Fruit fly (Drosophila melanogaster) whole organism, prepupa: ENCODE data around the gene CG13318.
A peak's percentile ranks its signal among the peaks of the same experiment; 100 is the strongest.

ENCODE experiments used
- Blimp-1 ChIP-seq: fragments of 200-800 bp; sonication (Bioruptor generic); optimal IDR thresholded peaks from 3 replicates; lab custom pipeline; 2017; ENCODE audit warnings: missing biosample characterization, missing genetic modification characterization, mild to moderate bottlenecking, moderate library complexity, missing genetic modification reagents
- CG10631 ChIP-seq: fragments of 200-800 bp; sonication (Bioruptor generic); optimal IDR thresholded peaks from 2 replicates; lab custom pipeline; 2016; ENCODE audit warnings: missing biosample characterization, missing genetic modification characterization
- CG10669 ChIP-seq: fragments of 200-800 bp; sonication (Bioruptor generic); optimal IDR thresholded peaks from 3 replicates; lab custom pipeline; 2018; ENCODE audit warnings: missing biosample characterization, mild to moderate bottlenecking, missing genetic modification characterization, moderate library complexity
- CG11294 ChIP-seq: fragments of 200-800 bp; sonication (Bioruptor generic); IDR thresholded peaks from 2 replicates; pipeline ENCODE4 v1.3.6; 2022; ENCODE audit warnings: missing biosample characterization, missing genetic modification characterization
- CG11762 ChIP-seq: fragments of 200-800 bp; sonication (Bioruptor generic); optimal IDR thresholded peaks from 3 replicates; lab custom pipeline; 2016; ENCODE audit warnings: missing biosample characterization, missing genetic modification characterization; ENCODE audit not compliant: insufficient read depth
- CG11902 ChIP-seq: fragments of 200-800 bp; sonication (Bioruptor generic); optimal IDR thresholded peaks from 3 replicates; lab custom pipeline; 2016; ENCODE audit warnings: missing biosample characterization, missing genetic modification characterization
- CG1621 ChIP-seq: fragments of 200-800 bp; sonication (Bioruptor generic); optimal IDR thresholded peaks from 3 replicates; lab custom pipeline; 2018; ENCODE audit warnings: missing biosample characterization, mild to moderate bottlenecking, missing genetic modification characterization
- CG3032 ChIP-seq: fragments of 200-800 bp; optimal IDR thresholded peaks from 2 replicates; lab custom pipeline; 2019; ENCODE audit warnings: missing biosample characterization, mild to moderate bottlenecking, missing genetic modification characterization, moderate library complexity
- CG31627 ChIP-seq: fragments of 200-800 bp; sonication (Bioruptor generic); optimal IDR thresholded peaks from 3 replicates; lab custom pipeline; 2016; ENCODE audit warnings: missing biosample characterization, missing genetic modification characterization
- CG34406 ChIP-seq: fragments of 200-800 bp; sonication (Bioruptor generic); optimal IDR thresholded peaks from 3 replicates; lab custom pipeline; 2016; ENCODE audit warnings: missing biosample characterization, missing genetic modification characterization
- CG3919 ChIP-seq: fragments of 200-800 bp; sonication (Bioruptor generic); optimal IDR thresholded peaks from 3 replicates; lab custom pipeline; 2016; ENCODE audit warnings: missing biosample characterization, missing genetic modification characterization
- CG6276 ChIP-seq: fragments of 200-800 bp; sonication (Bioruptor generic); optimal IDR thresholded peaks from 2 replicates; lab custom pipeline; 2017; ENCODE audit warnings: missing biosample characterization, mild to moderate bottlenecking, missing genetic modification characterization
- CG6792 ChIP-seq: fragments of 200-800 bp; sonication (Bioruptor generic); optimal IDR thresholded peaks from 3 replicates; lab custom pipeline; 2016; ENCODE audit warnings: missing biosample characterization, missing genetic modification characterization
- CG6808 ChIP-seq: fragments of 200-800 bp; sonication (Bioruptor generic); optimal IDR thresholded peaks from 3 replicates; lab custom pipeline; 2017; ENCODE audit warnings: missing biosample characterization, missing genetic modification characterization, mild to moderate bottlenecking, moderate library complexity, missing genetic modification reagents
- CG6854 ChIP-seq: fragments of 200-800 bp; sonication (Bioruptor generic); optimal IDR thresholded peaks from 2 replicates; lab custom pipeline; 2017; ENCODE audit warnings: missing biosample characterization, mild to moderate bottlenecking, missing genetic modification characterization
- CG7368 ChIP-seq: fragments of 200-800 bp; sonication (Bioruptor generic); optimal IDR thresholded peaks from 3 replicates; lab custom pipeline; 2016; ENCODE audit warnings: missing biosample characterization, missing genetic modification characterization
- CG8119 ChIP-seq: fragments of 200-800 bp; sonication (Bioruptor generic); IDR thresholded peaks from 3 replicates; pipeline ENCODE4 v1.3.6; 2022; ENCODE audit warnings: missing biosample characterization, missing genetic modification characterization
- CG8319 ChIP-seq: fragments of 200-800 bp; sonication (Bioruptor generic); optimal IDR thresholded peaks from 3 replicates; lab custom pipeline; 2016; ENCODE audit warnings: missing biosample characterization, missing genetic modification characterization
- CG8632 ChIP-seq: fragments of 200-800 bp; sonication (Bioruptor generic); optimal IDR thresholded peaks from 3 replicates; lab custom pipeline; 2016; ENCODE audit warnings: missing biosample characterization, missing genetic modification characterization
- Eip75B ChIP-seq: fragments of 200-800 bp; sonication (Bioruptor generic); optimal IDR thresholded peaks from 3 replicates; lab custom pipeline; 2016; ENCODE audit warnings: missing biosample characterization, missing genetic modification characterization
- Eip78C ChIP-seq: fragments of 200-800 bp; sonication (Bioruptor generic); peaks from one replicate; lab custom pipeline; 2016; ENCODE audit warnings: missing biosample characterization, missing genetic modification characterization
- Eip93F ChIP-seq: fragments of 200-800 bp; sonication (Bioruptor generic); optimal IDR thresholded peaks from 2 replicates; lab custom pipeline; 2016; ENCODE audit warnings: missing biosample characterization, mild to moderate bottlenecking, missing genetic modification characterization
- Ets21C ChIP-seq: fragments of 200-800 bp; sonication (Bioruptor generic); optimal IDR thresholded peaks from 3 replicates; lab custom pipeline; 2016; ENCODE audit warnings: missing biosample characterization, missing genetic modification characterization
- Ets96B ChIP-seq: fragments of 200-800 bp; optimal IDR thresholded peaks from 2 replicates; lab custom pipeline; 2019; ENCODE audit warnings: missing biosample characterization, mild to moderate bottlenecking, missing genetic modification characterization, moderate library complexity
- Gug ChIP-seq: fragments of 200-800 bp; sonication (Bioruptor generic); IDR thresholded peaks from 2 replicates; pipeline ENCODE4 v1.3.6; 2022; ENCODE audit warnings: missing biosample characterization, missing genetic modification characterization
- Hr38 ChIP-seq: sonication (Bioruptor generic); optimal IDR thresholded peaks from 2 replicates; lab custom pipeline; 2016; ENCODE audit warnings: missing biosample characterization, missing genetic modification characterization
- Hr39 ChIP-seq: fragments of 200-800 bp; sonication (Bioruptor generic); optimal IDR thresholded peaks from 2 replicates; lab custom pipeline; 2016; ENCODE audit warnings: missing biosample characterization, missing genetic modification characterization
- Hr4 ChIP-seq: fragments of 200-800 bp; sonication (Bioruptor generic); optimal IDR thresholded peaks from 3 replicates; lab custom pipeline; 2016; ENCODE audit warnings: missing biosample characterization, missing genetic modification characterization
- Met ChIP-seq: fragments of 200-800 bp; sonication (Bioruptor generic); optimal IDR thresholded peaks from 3 replicates; lab custom pipeline; 2016; ENCODE audit warnings: missing biosample characterization, missing genetic modification characterization
- OdsH ChIP-seq: fragments of 200-800 bp; sonication (Bioruptor generic); optimal IDR thresholded peaks from 3 replicates; lab custom pipeline; 2016; ENCODE audit warnings: missing biosample characterization, missing genetic modification characterization
- Sox102F ChIP-seq: fragments of 200-800 bp; sonication (Bioruptor generic); optimal IDR thresholded peaks from 2 replicates; lab custom pipeline; 2016; ENCODE audit warnings: missing biosample characterization, mild to moderate bottlenecking, missing genetic modification characterization
- Sox14 ChIP-seq: fragments of 200-800 bp; sonication (Bioruptor generic); optimal IDR thresholded peaks from 3 replicates; lab custom pipeline; 2016; ENCODE audit warnings: missing biosample characterization, missing genetic modification characterization
- Sox15 ChIP-seq: fragments of 200-800 bp; sonication (Bioruptor generic); optimal IDR thresholded peaks from 3 replicates; lab custom pipeline; 2016; ENCODE audit warnings: missing biosample characterization, missing genetic modification characterization
- achi ChIP-seq: fragments of 200-800 bp; sonication (Bioruptor generic); optimal IDR thresholded peaks from 3 replicates; lab custom pipeline; 2016; ENCODE audit warnings: missing biosample characterization, missing genetic modification characterization
- acj6 ChIP-seq: fragments of 200-800 bp; sonication (Bioruptor generic); optimal IDR thresholded peaks from 3 replicates; lab custom pipeline; 2016; ENCODE audit warnings: missing biosample characterization, missing genetic modification characterization
- cyc ChIP-seq: fragments of 200-800 bp; sonication (Bioruptor generic); optimal IDR thresholded peaks from 3 replicates; lab custom pipeline; 2016; ENCODE audit warnings: missing biosample characterization, missing genetic modification characterization
- eg ChIP-seq: fragments of 200-800 bp; sonication (Bioruptor generic); IDR thresholded peaks from 3 replicates; pipeline ENCODE4 v1.3.6; 2022; ENCODE audit warnings: missing biosample characterization, missing genetic modification characterization
- esn ChIP-seq: fragments of 200-800 bp; sonication (Bioruptor generic); optimal IDR thresholded peaks from 2 replicates; lab custom pipeline; 2016; ENCODE audit warnings: missing biosample characterization, mild to moderate bottlenecking, missing genetic modification characterization, moderate library complexity
- fd59A ChIP-seq: fragments of 200-800 bp; sonication (Bioruptor generic); optimal IDR thresholded peaks from 2 replicates; lab custom pipeline; 2017; ENCODE audit warnings: missing biosample characterization, mild to moderate bottlenecking, missing genetic modification characterization, missing genetic modification reagents
- fkh ChIP-seq: fragments of 200-800 bp; sonication (Bioruptor generic); optimal IDR thresholded peaks from 3 replicates; lab custom pipeline; 2017; ENCODE audit warnings: missing biosample characterization, mild to moderate bottlenecking, missing genetic modification characterization, moderate library complexity
- lz ChIP-seq: fragments of 200-800 bp; sonication (Bioruptor generic); optimal IDR thresholded peaks from 3 replicates; lab custom pipeline; 2016; ENCODE audit warnings: missing biosample characterization, missing genetic modification characterization
- pdm3 ChIP-seq: fragments of 200-800 bp; sonication (Bioruptor generic); optimal IDR thresholded peaks from 3 replicates; lab custom pipeline; 2016; ENCODE audit warnings: missing biosample characterization, missing genetic modification characterization
- salr ChIP-seq, 2 experiments: fragments of 200-800 bp; sonication (Bioruptor generic); optimal IDR thresholded peaks; 3 replicates each; lab custom pipeline; 2016 to 2018; ENCODE audit warnings: missing biosample characterization in 2 of 2, missing genetic modification characterization in 2 of 2, mild to moderate bottlenecking in 1 of 2
- spab ChIP-seq: fragments of 200-800 bp; sonication (Bioruptor generic); optimal IDR thresholded peaks from 2 replicates; lab custom pipeline; 2017; ENCODE audit warnings: missing biosample characterization, mild to moderate bottlenecking, missing genetic modification characterization, missing genetic modification reagents
- svp ChIP-seq: fragments of 200-800 bp; sonication (Bioruptor generic); peaks from one replicate; lab custom pipeline; 2016; ENCODE audit warnings: missing biosample characterization, missing genetic modification characterization
- topi ChIP-seq: fragments of 200-800 bp; sonication (Bioruptor generic); optimal IDR thresholded peaks from 3 replicates; lab custom pipeline; 2016; ENCODE audit warnings: missing biosample characterization, missing genetic modification characterization
- vri ChIP-seq: fragments of 200-800 bp; sonication (Bioruptor generic); optimal IDR thresholded peaks from 3 replicates; lab custom pipeline; 2016; ENCODE audit warnings: missing biosample characterization, mild to moderate bottlenecking, missing genetic modification characterization

CG13318 gene

dm6 chr3R:8747134-8747870, 25.2 kb downstream of the CG13318 start, which contains the start of the genes CG9801 and Nasp (continued):
- TF ChIP-seq CG6276 (no peak), Ets96B (tag; lab: Kevin White, UChicago) (no peak), Sox14 (GFP tag; lab: Kevin White, UChicago) (peak; percentile 18), topi (GFP tag; lab: Kevin White, UChicago) (peak; percentile 26), acj6 (GFP tag; lab: Kevin White, UChicago) (no peak), esn (GFP tag; lab: Kevin White, UChicago) (peak; percentile 4), Hr38 (GFP tag; lab: Kevin White, UChicago) (no peak), Eip75B (GFP tag; lab: Kevin White, UChicago) (no peak), achi (no peak), CG3919 (GFP tag; lab: Kevin White, UChicago) (peak; percentile 37), Hr4 (GFP tag; lab: Kevin White, UChicago) (no peak), vri (GFP tag; lab: Kevin White, UChicago) (peak; percentile 33), CG10669 (GFP tag; lab: Kevin White, UChicago) (peak; percentile 4), CG6808 (GFP tag; lab: Kevin White, UChicago) (no peak), CG11902 (no peak), Eip93F (GFP tag; lab: Kevin White, UChicago) (no peak), CG34406 (GFP tag; lab: Kevin White, UChicago) (no peak), salr (GFP tag; optimal IDR thresholded peaks at IDR 0.05; lab: Kevin White, UChicago) (no peak), CG6854 (GFP tag; lab: Kevin White, UChicago) (peak; percentile 15), Blimp-1 (GFP tag; lab: Kevin White, UChicago) (no peak), Hr39 (GFP tag; lab: Kevin White, UChicago) (no peak), cyc (GFP tag; lab: Kevin White, UChicago) (no peak)

DNA sequence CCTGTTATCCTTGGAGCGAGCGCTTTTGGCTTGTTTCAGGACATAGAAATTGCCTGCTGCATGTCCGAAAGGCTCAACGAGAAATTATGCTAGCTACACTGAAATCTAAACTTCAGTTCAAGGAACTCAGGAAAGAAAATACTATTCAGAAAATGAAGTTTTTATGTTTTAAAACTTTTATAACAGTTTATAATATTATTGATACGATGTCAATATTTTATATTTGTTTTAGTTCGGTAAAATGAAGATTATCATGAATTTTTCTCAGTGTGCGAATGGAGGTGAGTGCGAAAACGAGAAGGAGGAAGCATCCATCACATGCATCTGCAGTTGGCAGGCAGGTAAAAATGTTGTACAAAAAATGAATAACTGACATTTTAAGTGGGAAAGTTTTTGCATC, 26.1 kb downstream of the CG13318 start:
- TF ChIP-seq Gug = peak; percentile 62
- TF ChIP-seq CG10631 (GFP tag; lab: Kevin White, UChicago) = peak; percentile 77
- peak; percentile 73 for TF ChIP-seq CG8319 (GFP tag; lab: Kevin White, UChicago)
- TF ChIP-seq topi (GFP tag; lab: Kevin White, UChicago) = peak; percentile 85
- peak; percentile 79 for TF ChIP-seq CG8632 (GFP tag; lab: Kevin White, UChicago)
- peak; percentile 88 for TF ChIP-seq eg (GFP tag; lab: Robert Waterston, UW)
- peak; percentile 84 for TF ChIP-seq OdsH
- TF ChIP-seq Hr38 (GFP tag; lab: Kevin White, UChicago) = no peak
- TF ChIP-seq cyc (GFP tag; lab: Kevin White, UChicago) = peak; percentile 79
- peak; percentile 82 for TF ChIP-seq Eip75B (GFP tag; lab: Kevin White, UChicago)
- peak; percentile 53 for TF ChIP-seq fd59A
- peak; percentile 59 for TF ChIP-seq CG1621 (tag; lab: Kevin White, UChicago)
- peak; percentile 26 for TF ChIP-seq Blimp-1 (GFP tag; lab: Kevin White, UChicago)
- peak; percentile 93 for TF ChIP-seq svp (GFP tag; lab: Kevin White, UChicago)
- TF ChIP-seq CG11762 (GFP tag; lab: Kevin White, UChicago) = peak; percentile 71
- peak; percentile 70 for TF ChIP-seq CG31627
- peak; percentile 64 for TF ChIP-seq CG11902
- TF ChIP-seq pdm3 (GFP tag; lab: Kevin White, UChicago) = peak; percentile 83
- TF ChIP-seq CG3032 (tag; lab: Kevin White, UChicago) = peak; percentile 74
- no peak for TF ChIP-seq fkh (GFP tag; lab: Kevin White, UChicago)
- TF ChIP-seq Ets96B (tag; lab: Kevin White, UChicago) = peak; percentile 82
- peak; percentile 88 for TF ChIP-seq CG34406 (GFP tag; lab: Kevin White, UChicago)
- TF ChIP-seq Hr39 (GFP tag; lab: Kevin White, UChicago) = peak; percentile 68
- TF ChIP-seq CG11294 (GFP tag; lab: Robert Waterston, UW) = peak; percentile 59
- TF ChIP-seq CG8119 = peak; percentile 85
- TF ChIP-seq Met (GFP tag; lab: Kevin White, UChicago) = peak; percentile 89
- peak; percentile 69 for TF ChIP-seq CG6808 (GFP tag; lab: Kevin White, UChicago)
- TF ChIP-seq CG6792 (GFP tag; lab: Kevin White, UChicago) = peak; percentile 79
- peak; percentile 81 for TF ChIP-seq lz (GFP tag; lab: Kevin White, UChicago)
- TF ChIP-seq CG6276 = peak; percentile 79
- TF ChIP-seq CG10669 (GFP tag; lab: Kevin White, UChicago) = peak; percentile 79
- peak; percentile 46 for TF ChIP-seq Ets21C (GFP tag; lab: Kevin White, UChicago)
- TF ChIP-seq Eip78C (GFP tag; lab: Kevin White, UChicago) = peak; percentile 96
- TF ChIP-seq Sox102F = peak; percentile 81
- TF ChIP-seq CG7368 = peak; percentile 69
- peak; percentile 68 for TF ChIP-seq Sox15 (GFP tag; lab: Kevin White, UChicago)
- peak; percentile 64 for TF ChIP-seq vri (GFP tag; lab: Kevin White, UChicago)
- peak; percentile 69 for TF ChIP-seq spab (GFP tag; lab: Kevin White, UChicago)
